Fruit fly (Drosophila melanogaster) whole organism: ENCODE measurements around the gene Tfb5.

ENCODE experiments used
- CG8478 ChIP-seq: fragments of >200 bp; optimal IDR thresholded peaks from 2 replicates; lab custom pipeline; 2018; ENCODE audit warnings: inconsistent platforms
- Dll ChIP-seq: fragments of >200 bp; optimal IDR thresholded peaks from 2 replicates; lab custom pipeline; 2017
- EcR ChIP-seq, 2 experiments: fragments of >200 bp; optimal IDR thresholded peaks; 2 replicates each; lab custom pipeline; 2017; ENCODE audit warnings: missing biosample characterization in 2 of 2, missing genetic modification characterization in 2 of 2, missing genetic modification reagents in 2 of 2
- pan ChIP-seq: fragments of >200 bp; optimal IDR thresholded peaks from 2 replicates; lab custom pipeline; 2017
- psq ChIP-seq: fragments of >200 bp; optimal IDR thresholded peaks from 2 replicates; lab custom pipeline; 2017
- usp ChIP-seq: fragments of >200 bp; optimal IDR thresholded peaks from 2 replicates; lab custom pipeline; 2017; ENCODE audit warnings: missing biosample characterization, missing genetic modification characterization, mixed read lengths

The Tfb5 gene

DNA sequence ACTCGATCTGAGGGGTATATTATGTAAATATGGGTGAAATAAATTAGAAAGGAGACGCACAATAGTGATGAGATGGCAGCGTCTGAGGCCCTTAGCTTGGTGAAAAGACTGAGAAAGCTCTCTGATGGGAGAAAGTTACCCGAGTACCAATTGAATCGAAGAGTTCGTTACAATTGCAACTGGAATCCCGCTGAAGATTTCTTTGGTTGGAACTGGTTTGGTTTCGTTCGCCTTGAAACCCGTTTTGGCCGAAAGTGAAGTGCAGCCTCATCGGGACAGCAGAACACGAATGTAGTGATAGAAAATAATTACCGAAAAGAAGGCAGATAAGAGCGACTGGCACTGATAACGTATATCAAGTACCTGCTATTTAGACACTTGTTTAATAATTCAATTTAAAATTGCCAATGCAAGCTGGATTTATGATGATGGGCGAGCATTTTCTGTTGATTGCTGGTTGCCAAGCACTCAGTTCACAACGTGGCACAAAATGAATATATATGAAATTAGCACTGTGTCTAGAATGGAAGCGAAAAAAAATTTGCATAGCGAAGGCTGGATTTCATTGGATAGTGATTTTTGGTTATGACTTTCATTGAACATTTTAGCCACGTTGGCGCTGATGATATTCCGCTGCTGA is 14.2 kb downstream of the Tfb5 start:
- TF ChIP-seq psq (lab: Kevin White, UChicago): no peak
- no peak for TF ChIP-seq usp
- TF ChIP-seq EcR (GFP tag; optimal IDR thresholded peaks at IDR 0.05; lab: Kevin White, UChicago): no peak
- no peak for TF ChIP-seq pan (lab: Kevin White, UChicago)
- no peak for TF ChIP-seq Dll (lab: Kevin White, UChicago)
- no peak for TF ChIP-seq CG8478 (lab: Kevin White, UChicago)

DNA sequence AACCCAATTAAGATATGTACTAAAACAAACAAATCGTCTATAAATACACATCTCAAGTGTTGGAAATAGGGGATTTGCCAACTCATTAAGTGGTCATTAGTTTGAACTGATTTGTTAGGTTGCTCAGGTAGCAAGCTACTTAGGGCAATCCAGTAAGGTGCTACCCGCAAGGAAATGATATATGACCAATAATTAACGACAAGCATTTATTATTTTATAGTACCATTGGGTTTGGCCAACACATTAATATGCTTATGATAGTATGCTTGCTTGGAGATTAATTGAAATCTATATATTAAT is 14.8 kb downstream of the Tfb5 start:
- TF ChIP-seq Dll (lab: Kevin White, UChicago) (no peak), CG8478 (lab: Kevin White, UChicago) (no peak), EcR (GFP tag; optimal IDR thresholded peaks at IDR 0.05; lab: Kevin White, UChicago) (no peak), pan (lab: Kevin White, UChicago) (no peak), psq (lab: Kevin White, UChicago) (no peak), usp (no peak)

DNA sequence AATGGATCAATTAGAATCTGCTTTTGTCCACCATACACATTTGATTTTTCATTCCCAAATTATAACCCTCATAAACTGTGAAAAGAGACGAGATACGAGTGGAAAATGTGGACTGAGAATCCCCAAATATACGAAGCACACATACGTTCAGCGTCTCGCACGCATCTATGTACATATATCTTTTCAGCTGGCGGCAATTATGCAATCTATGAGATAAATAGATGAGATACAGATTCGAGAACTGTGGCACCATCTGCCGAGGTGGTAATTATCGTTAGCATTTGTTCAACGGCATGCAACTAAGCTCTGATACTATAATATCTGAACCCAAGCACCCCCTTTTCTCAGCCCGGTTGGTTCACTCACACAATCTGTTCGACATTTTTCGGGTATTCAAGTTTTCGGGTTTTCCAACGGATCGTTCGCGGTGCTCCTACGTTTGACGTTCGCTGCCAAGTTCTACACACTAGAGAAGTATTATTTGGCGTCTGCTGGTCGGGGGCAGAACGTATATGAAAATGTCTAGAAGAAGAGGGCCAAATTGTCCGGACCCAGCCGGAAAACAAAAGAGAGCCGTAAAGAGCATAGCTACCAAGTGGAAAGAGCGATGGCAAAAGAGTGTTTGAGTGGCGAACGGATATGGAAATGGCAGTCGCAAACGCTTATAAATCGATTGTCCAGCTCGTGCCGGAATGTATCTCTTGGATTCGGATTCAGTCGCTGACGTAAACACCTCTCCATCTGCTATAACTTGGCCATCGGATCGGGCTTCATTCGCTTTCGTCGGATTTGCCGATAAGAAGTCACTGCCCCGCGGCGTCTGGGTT is 15.4 kb downstream of the Tfb5 start:
- no peak for TF ChIP-seq pan (lab: Kevin White, UChicago)
- no peak for TF ChIP-seq CG8478 (lab: Kevin White, UChicago)
- TF ChIP-seq Dll (lab: Kevin White, UChicago): no peak

DNA sequence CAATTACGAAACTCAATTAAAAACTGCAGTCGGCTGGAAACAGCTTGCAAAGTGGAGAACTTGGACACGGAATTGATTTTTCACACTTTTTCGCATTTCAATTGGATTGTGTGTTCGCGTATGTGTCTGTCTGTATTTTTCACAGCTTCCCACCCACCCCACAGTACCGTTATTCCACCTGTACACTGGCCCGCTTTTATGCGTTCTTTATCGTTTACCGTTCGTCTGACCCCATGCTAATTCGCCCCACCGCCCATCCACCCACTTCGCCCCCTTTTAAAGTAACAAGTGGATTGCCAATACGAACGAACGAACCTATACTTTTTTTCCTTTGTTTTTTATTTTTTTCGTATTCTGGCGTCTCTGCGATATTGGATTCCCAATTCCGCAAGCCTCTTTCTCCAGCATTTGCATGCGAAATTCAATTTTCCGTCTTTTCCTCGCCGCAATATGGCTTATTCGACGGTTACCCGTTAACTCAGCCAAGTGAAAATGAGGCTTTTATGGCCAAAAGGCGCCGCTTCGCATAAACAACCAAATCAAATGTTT is 28.5 kb downstream of the Tfb5 start:
- TF ChIP-seq pan (lab: Kevin White, UChicago): no peak
- no peak for TF ChIP-seq Dll (lab: Kevin White, UChicago)
- TF ChIP-seq usp: no peak
- TF ChIP-seq EcR (GFP tag; optimal IDR thresholded peaks at IDR 0.05; lab: Kevin White, UChicago): no peak
- no peak for TF ChIP-seq psq (lab: Kevin White, UChicago)
- no peak for TF ChIP-seq CG8478 (lab: Kevin White, UChicago)

DNA sequence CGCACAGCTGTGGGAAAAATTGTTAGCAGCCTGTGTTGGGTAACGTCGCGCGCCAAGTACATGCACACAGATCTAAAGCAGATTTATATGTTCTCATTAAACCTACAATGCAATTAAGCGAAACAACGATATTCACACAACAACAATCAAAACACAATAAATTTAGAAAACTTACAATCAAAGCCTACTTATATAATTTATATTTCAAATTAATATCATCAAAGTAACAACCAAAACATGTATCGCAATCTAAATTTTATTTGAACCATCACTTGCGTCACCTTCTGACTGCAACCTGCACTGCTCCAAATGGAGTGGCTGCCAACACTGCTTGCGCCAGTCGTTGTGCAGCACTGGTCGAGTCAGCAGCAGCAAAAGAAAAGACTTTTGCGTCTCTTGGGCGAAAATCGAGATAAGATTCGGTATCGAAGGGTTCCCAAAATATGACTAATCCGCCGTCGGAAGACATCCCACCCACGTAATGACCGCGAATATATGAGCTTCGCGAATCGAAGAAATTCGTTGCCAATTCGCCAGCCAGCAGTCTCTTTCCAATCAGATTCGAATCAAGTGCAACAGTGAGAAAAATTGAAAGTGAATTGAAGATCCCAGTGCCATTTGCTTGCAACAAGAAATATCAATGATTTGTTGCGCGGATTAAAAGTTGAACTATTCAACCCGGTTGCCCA is 29.2 kb downstream of the Tfb5 start, which contains the start of the genes CG8892 and CG34126:
CG8892 (minus strand) TSS at position 315 of the 689 bp plus-strand sequence.
CG34126 (plus strand) TSS at position 337 of the 689 bp plus-strand sequence.
- no peak for TF ChIP-seq Dll (lab: Kevin White, UChicago)
- TF ChIP-seq pan (lab: Kevin White, UChicago): no peak
- TF ChIP-seq CG8478 (lab: Kevin White, UChicago): no peak
- no peak for TF ChIP-seq psq (lab: Kevin White, UChicago)
- no peak for TF ChIP-seq usp

DNA sequence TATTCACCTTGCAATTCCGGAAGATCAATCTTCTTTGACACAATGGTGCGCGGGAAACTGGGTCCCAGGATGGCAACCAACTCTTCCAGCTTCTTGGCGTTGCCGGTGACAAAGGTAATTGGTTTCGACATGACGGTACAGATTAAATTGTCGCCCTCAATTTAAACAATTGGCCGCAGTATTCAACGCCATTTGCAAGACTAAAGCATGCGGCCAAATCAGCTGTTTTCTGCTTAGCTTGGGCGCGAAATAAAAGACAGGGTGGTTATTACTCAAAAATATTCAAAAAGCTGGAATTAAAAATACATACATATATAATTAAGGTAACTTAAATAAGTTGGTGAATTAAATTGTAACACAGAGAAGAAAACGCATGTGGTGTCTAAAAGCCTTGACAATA is 31.5 kb downstream of the Tfb5 start, which contains the start of gene CG8891:
CG8891 (minus strand) TSS at position 242 of the 400 bp plus-strand sequence.
- TF ChIP-seq EcR (GFP tag; optimal IDR thresholded peaks at IDR 0.05; lab: Kevin White, UChicago): no peak
- TF ChIP-seq usp: no peak
- no peak for TF ChIP-seq Dll (lab: Kevin White, UChicago)
- no peak for TF ChIP-seq CG8478 (lab: Kevin White, UChicago)
- TF ChIP-seq pan (lab: Kevin White, UChicago): no peak
- no peak for TF ChIP-seq psq (lab: Kevin White, UChicago)

DNA sequence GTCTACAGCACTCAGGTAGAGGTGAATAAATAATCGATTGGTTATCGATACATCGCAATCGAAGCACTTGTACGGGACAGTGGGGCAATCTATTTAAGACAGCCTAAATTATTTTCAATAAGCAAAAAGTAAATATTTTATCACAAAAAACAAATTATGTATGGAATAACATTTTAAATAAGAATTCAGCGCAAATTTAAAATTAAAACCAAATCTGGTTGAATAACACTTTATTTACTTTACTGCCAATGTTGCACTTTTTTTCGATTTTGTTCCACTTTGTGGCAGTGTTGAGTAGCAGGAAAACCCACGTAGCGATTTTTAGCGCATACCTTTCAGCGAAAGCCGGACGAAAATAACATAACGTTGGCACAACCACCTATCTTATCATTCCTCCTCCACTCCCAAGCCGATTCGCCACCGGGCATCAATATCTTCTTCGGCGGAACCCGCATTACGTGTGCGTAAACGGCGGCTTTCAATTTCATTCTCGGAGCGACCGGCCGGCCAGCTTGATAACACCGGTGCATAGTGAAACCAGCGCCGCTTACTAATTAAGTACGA is 33.6 kb downstream of the Tfb5 start, which contains the start of the genes Gmd and CG3792:
Gmd (minus strand) TSS at position 36 of the 564 bp plus-strand sequence.
CG3792 (plus strand) TSS at position 325 of the 564 bp plus-strand sequence.
- no peak for TF ChIP-seq psq (lab: Kevin White, UChicago)

DNA sequence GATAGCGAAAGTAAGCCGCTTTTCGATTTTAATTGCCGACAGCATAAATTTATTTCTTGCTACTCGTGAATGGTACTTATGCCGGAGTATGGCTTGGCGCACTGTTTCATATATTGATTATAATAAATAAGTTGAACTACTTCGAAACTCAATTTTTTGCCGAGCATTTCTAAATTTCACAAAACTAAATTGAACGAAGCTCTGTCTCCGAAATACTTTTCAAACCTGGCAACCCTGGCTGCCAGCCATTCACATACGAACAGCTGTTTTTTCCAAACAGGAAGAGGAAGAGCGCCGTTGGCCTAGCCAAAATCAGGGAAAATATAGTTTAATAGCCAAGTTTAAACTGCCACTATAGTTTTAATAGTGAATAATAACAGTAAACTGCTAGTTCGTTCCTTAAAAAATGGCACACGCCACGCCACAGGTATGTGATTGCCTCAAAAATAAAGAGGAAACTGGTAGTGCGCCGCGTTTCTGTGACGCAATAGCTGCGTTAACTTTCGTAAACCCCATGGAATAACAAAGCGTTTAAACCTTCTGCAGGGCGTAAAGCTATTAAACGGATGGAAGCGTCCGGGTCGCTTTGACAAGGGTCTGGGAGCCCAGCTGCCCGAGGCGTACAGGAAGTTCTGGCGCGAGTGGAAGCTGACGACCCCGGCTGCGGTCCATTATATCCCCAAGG is 36.8 kb downstream of the Tfb5 start, which contains the start of gene mRpL28:
mRpL28 (plus strand) TSS at position 246 of the 685 bp plus-strand sequence.
- TF ChIP-seq psq (lab: Kevin White, UChicago) (no peak), pan (lab: Kevin White, UChicago) (no peak), CG8478 (lab: Kevin White, UChicago) (no peak), EcR (GFP tag; optimal IDR thresholded peaks at IDR 0.05; lab: Kevin White, UChicago) (no peak), Dll (lab: Kevin White, UChicago) (no peak), usp (no peak)

DNA sequence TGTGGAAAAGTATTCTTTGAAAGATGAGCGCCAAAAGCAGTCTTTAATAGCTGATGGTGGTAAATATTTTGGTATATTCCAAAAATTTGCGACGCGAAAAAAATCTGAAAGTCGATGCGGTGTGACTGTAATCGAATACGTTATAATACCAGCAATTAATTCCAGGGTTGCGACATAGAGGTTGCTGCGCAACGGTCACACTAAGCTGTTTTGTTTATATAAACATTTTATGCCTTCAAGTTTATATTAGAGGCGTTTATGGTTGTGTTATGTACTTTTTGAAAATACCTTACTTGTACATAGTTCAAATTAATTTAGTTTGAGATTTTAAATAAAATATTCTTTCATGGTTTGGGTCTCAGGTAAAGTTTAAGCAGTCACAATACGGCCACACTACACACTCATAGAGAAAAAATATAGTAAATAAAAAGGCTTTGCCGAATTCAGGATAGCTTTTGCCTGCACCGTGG is 39.3 kb downstream of the Tfb5 start, which contains the start of gene CG14043:
CG14043 (plus strand) TSS at position 374 of the 470 bp plus-strand sequence.
- TF ChIP-seq EcR (GFP tag; optimal IDR thresholded peaks at IDR 0.05; lab: Kevin White, UChicago) (no peak), CG8478 (lab: Kevin White, UChicago) (no peak), pan (lab: Kevin White, UChicago) (no peak), psq (lab: Kevin White, UChicago) (no peak), Dll (lab: Kevin White, UChicago) (no peak), usp (no peak)

DNA sequence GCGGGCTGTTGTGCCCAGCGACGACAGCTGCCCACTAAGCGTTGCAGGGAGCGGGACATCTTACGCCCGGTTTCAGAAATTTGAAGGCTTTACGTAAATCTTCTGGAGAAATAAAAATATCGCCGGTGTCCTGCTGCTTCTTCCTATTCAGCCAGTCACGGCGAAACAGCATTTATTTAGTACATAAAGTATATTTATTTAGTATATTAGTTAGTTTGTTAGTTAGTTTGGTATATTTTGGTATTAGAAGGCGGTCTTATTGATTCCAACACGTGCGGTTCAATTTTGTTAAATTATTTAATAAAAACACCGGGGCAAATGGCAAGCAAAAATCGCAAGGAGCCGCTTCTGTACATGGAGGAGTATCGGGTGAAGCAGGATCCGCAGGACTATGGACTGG is 41.9 kb downstream of the Tfb5 start, which contains the start of the genes Scox and Polr1C:
Scox (minus strand) TSS at position 169 of the 400 bp plus-strand sequence.
Polr1C (plus strand) TSS at position 238 of the 400 bp plus-strand sequence.
- TF ChIP-seq Dll (lab: Kevin White, UChicago) (no peak), CG8478 (lab: Kevin White, UChicago) (no peak), psq (lab: Kevin White, UChicago) (no peak), pan (lab: Kevin White, UChicago) (no peak)
